Worm (Caenorhabditis elegans) whole organism, late embryonic: ENCODE results near the gene F55C10.5.

ENCODE experiments used
- C08G9.2 ChIP-seq: sonication (generic microtip); optimal IDR thresholded peaks from 2 replicates; lab custom pipeline; 2016; ENCODE audit warnings: mild to moderate bottlenecking, missing genetic modification characterization, moderate library complexity, missing compliant biosample characterization
- F13H6.1 ChIP-seq: sonication (generic microtip); optimal IDR thresholded peaks from 2 replicates; lab custom pipeline; 2016; ENCODE audit warnings: missing genetic modification characterization, missing compliant biosample characterization
- K02D7.2 ChIP-seq: sonication (generic microtip); optimal IDR thresholded peaks from 2 replicates; lab custom pipeline; 2017; ENCODE audit warnings: mild to moderate bottlenecking, missing genetic modification characterization, missing compliant biosample characterization
- T23F11.4 ChIP-seq: fragments of 200-800 bp; sonication (Bioruptor generic); optimal IDR thresholded peaks from 2 replicates; lab custom pipeline; 2018; ENCODE audit warnings: mild to moderate bottlenecking, missing genetic modification characterization, missing compliant biosample characterization
- Y22D7AL.16 ChIP-seq: sonication (generic microtip); optimal IDR thresholded peaks from 2 replicates; lab custom pipeline; 2016; ENCODE audit warnings: missing genetic modification characterization, missing compliant biosample characterization
- ceh-14 ChIP-seq: sonication (generic microtip); optimal IDR thresholded peaks from 2 replicates; lab custom pipeline; 2016; ENCODE audit warnings: missing genotype, missing genetic modification characterization, missing compliant biosample characterization
- ceh-18 ChIP-seq: sonication (generic microtip); optimal IDR thresholded peaks from 2 replicates; lab custom pipeline; 2016; ENCODE audit warnings: missing genetic modification characterization, missing compliant biosample characterization
- ceh-2 ChIP-seq: sonication (generic microtip); optimal IDR thresholded peaks from 2 replicates; lab custom pipeline; 2016; ENCODE audit warnings: missing genotype, missing genetic modification characterization, missing compliant biosample characterization
- ceh-22 ChIP-seq: sonication (generic microtip); optimal IDR thresholded peaks from 2 replicates; lab custom pipeline; 2017; ENCODE audit warnings: missing biosample characterization, missing genetic modification characterization
- ceh-24 ChIP-seq: sonication (generic microtip); optimal IDR thresholded peaks from 2 replicates; lab custom pipeline; 2016; ENCODE audit warnings: mild to moderate bottlenecking, missing genetic modification characterization, missing compliant biosample characterization
- ceh-31 ChIP-seq: sonication (generic microtip); optimal IDR thresholded peaks from 2 replicates; lab custom pipeline; 2016; ENCODE audit warnings: missing genetic modification characterization, missing compliant biosample characterization
- ceh-48 ChIP-seq: sonication (generic microtip); optimal IDR thresholded peaks from 2 replicates; lab custom pipeline; 2016; ENCODE audit warnings: missing genetic modification characterization, inconsistent platforms, missing compliant biosample characterization
- ceh-6 ChIP-seq: fragments of 200-800 bp; sonication (Bioruptor generic); optimal IDR thresholded peaks from 2 replicates; lab custom pipeline; 2018; ENCODE audit warnings: mild to moderate bottlenecking, missing genetic modification characterization, missing compliant biosample characterization
- che-1 ChIP-seq: sonication (generic microtip); optimal IDR thresholded peaks from 2 replicates; lab custom pipeline; 2016; ENCODE audit warnings: mild to moderate bottlenecking, missing genetic modification characterization, missing compliant biosample characterization
- dmd-4 ChIP-seq: sonication (generic microtip); optimal IDR thresholded peaks from 2 replicates; lab custom pipeline; 2016; ENCODE audit warnings: borderline replicate concordance, missing genetic modification characterization, missing compliant biosample characterization
- dve-1 ChIP-seq: sonication (generic microtip); optimal IDR thresholded peaks from 2 replicates; lab custom pipeline; 2017; ENCODE audit warnings: antibody characterized with exemption, mild to moderate bottlenecking, missing genetic modification characterization, missing compliant biosample characterization
- elt-4 ChIP-seq: sonication (generic microtip); optimal IDR thresholded peaks from 2 replicates; lab custom pipeline; 2016; ENCODE audit warnings: missing genetic modification characterization, missing compliant biosample characterization
- fkh-10 ChIP-seq: fragments of 150-350 bp; optimal IDR thresholded peaks from 2 replicates; lab custom pipeline; 2014; ENCODE audit warnings: missing biosample characterization, missing genetic modification reagents, missing genetic modification characterization
- hlh-30 ChIP-seq: sonication (generic microtip); optimal IDR thresholded peaks from 2 replicates; lab custom pipeline; 2017; ENCODE audit warnings: antibody characterized with exemption, missing genetic modification characterization, missing compliant biosample characterization; ENCODE audit not compliant: insufficient read depth
- hlh-6 ChIP-seq: sonication (generic microtip); optimal IDR thresholded peaks from 2 replicates; lab custom pipeline; 2016; ENCODE audit warnings: missing genotype, missing genetic modification characterization, missing compliant biosample characterization
- hlh-8 ChIP-seq: sonication (generic microtip); optimal IDR thresholded peaks from 2 replicates; lab custom pipeline; 2016; ENCODE audit warnings: missing genotype, missing genetic modification characterization, missing compliant biosample characterization
- lim-6 ChIP-seq: sonication (generic microtip); optimal IDR thresholded peaks from 2 replicates; lab custom pipeline; 2016; ENCODE audit warnings: missing genetic modification characterization, missing compliant biosample characterization
- madf-2 ChIP-seq: sonication (generic microtip); optimal IDR thresholded peaks from 2 replicates; lab custom pipeline; 2017; ENCODE audit warnings: missing genetic modification characterization, missing compliant biosample characterization
- mec-3 ChIP-seq: sonication (generic microtip); optimal IDR thresholded peaks from 2 replicates; lab custom pipeline; 2016; ENCODE audit warnings: borderline replicate concordance, missing genetic modification characterization, missing compliant biosample characterization
- nfya-1 ChIP-seq: sonication (generic microtip); optimal IDR thresholded peaks from 2 replicates; lab custom pipeline; 2017; ENCODE audit warnings: missing genetic modification characterization, mild to moderate bottlenecking, missing compliant biosample characterization, antibody characterized with exemption, moderate library complexity
- nhr-11 ChIP-seq: fragments of 150-350 bp; optimal IDR thresholded peaks from 2 replicates; lab custom pipeline; 2014; ENCODE audit warnings: missing biosample characterization, missing genetic modification characterization
- nhr-232 ChIP-seq: sonication (generic microtip); optimal IDR thresholded peaks from 2 replicates; lab custom pipeline; 2016; ENCODE audit warnings: missing genetic modification characterization, missing compliant biosample characterization
- odd-2 ChIP-seq: sonication (generic microtip); optimal IDR thresholded peaks from 2 replicates; lab custom pipeline; 2017; ENCODE audit warnings: antibody characterized with exemption, mild to moderate bottlenecking, missing genetic modification characterization, missing compliant biosample characterization
- pag-3 ChIP-seq: sonication (generic microtip); optimal IDR thresholded peaks from 2 replicates; lab custom pipeline; 2016; ENCODE audit warnings: missing compliant biosample characterization, missing genetic modification characterization, borderline replicate concordance
- pha-2 ChIP-seq: sonication (generic microtip); optimal IDR thresholded peaks from 2 replicates; lab custom pipeline; 2017; ENCODE audit warnings: mild to moderate bottlenecking, missing genetic modification characterization, missing compliant biosample characterization
- pros-1 ChIP-seq: fragments of 150-350 bp; optimal IDR thresholded peaks from 2 replicates; lab custom pipeline; 2014; ENCODE audit warnings: missing biosample characterization, missing genetic modification reagents, missing genetic modification characterization
- ref-2 ChIP-seq: sonication (generic microtip); optimal IDR thresholded peaks from 2 replicates; lab custom pipeline; 2016; ENCODE audit warnings: missing genetic modification characterization, missing compliant biosample characterization
- rnt-1 ChIP-seq: sonication (generic microtip); optimal IDR thresholded peaks from 2 replicates; lab custom pipeline; 2016; ENCODE audit warnings: missing genetic modification characterization, missing compliant biosample characterization
- sdc-2 ChIP-seq: sonication (generic microtip); optimal IDR thresholded peaks from 2 replicates; lab custom pipeline; 2016; ENCODE audit warnings: missing genotype, missing genetic modification characterization, missing compliant biosample characterization
- sox-4 ChIP-seq: sonication (generic microtip); optimal IDR thresholded peaks from 2 replicates; lab custom pipeline; 2017; ENCODE audit warnings: mild to moderate bottlenecking, missing genetic modification characterization, inconsistent platforms, missing compliant biosample characterization
- syd-9 ChIP-seq: sonication (generic microtip); optimal IDR thresholded peaks from 2 replicates; lab custom pipeline; 2016; ENCODE audit warnings: mild to moderate bottlenecking, missing genetic modification characterization, moderate library complexity, missing compliant biosample characterization
- tbx-2 ChIP-seq: sonication (generic microtip); optimal IDR thresholded peaks from 2 replicates; lab custom pipeline; 2016; ENCODE audit warnings: missing genetic modification characterization, missing compliant biosample characterization
- ttx-3 ChIP-seq: sonication (generic microtip); optimal IDR thresholded peaks from 2 replicates; lab custom pipeline; 2016; ENCODE audit warnings: missing genetic modification reagents, missing genetic modification characterization, missing compliant biosample characterization
- unc-3 ChIP-seq, 2 experiments: fragments of 200-800 bp in 1 of 2; sonication (Bioruptor generic) in 1 of 2; sonication (generic microtip) in 1 of 2; conservative IDR thresholded peaks in 1 of 2; optimal IDR thresholded peaks in 1 of 2; 2 replicates each; pipeline versions ENCODE4 v1.3.6 to Lab custom; 2016 to 2022; ENCODE audit warnings: missing compliant biosample characterization in 2 of 2, missing genetic modification characterization in 2 of 2, missing genetic modification reagents in 1 of 2
- unc-42 ChIP-seq: sonication (generic microtip); optimal IDR thresholded peaks from 2 replicates; lab custom pipeline; 2016; ENCODE audit warnings: missing genotype, missing genetic modification characterization, missing compliant biosample characterization
- unc-55 ChIP-seq: sonication (generic microtip); optimal IDR thresholded peaks from 2 replicates; lab custom pipeline; 2017; ENCODE audit warnings: missing biosample characterization, missing genetic modification reagents, missing genetic modification characterization
- unc-86 ChIP-seq: sonication (generic microtip); optimal IDR thresholded peaks from 2 replicates; lab custom pipeline; 2016; ENCODE audit warnings: missing genetic modification characterization, missing compliant biosample characterization
- zip-5 ChIP-seq: sonication (generic microtip); optimal IDR thresholded peaks from 2 replicates; lab custom pipeline; 2016; ENCODE audit warnings: missing genetic modification characterization, missing compliant biosample characterization

Gene F55C10.5

DNA sequence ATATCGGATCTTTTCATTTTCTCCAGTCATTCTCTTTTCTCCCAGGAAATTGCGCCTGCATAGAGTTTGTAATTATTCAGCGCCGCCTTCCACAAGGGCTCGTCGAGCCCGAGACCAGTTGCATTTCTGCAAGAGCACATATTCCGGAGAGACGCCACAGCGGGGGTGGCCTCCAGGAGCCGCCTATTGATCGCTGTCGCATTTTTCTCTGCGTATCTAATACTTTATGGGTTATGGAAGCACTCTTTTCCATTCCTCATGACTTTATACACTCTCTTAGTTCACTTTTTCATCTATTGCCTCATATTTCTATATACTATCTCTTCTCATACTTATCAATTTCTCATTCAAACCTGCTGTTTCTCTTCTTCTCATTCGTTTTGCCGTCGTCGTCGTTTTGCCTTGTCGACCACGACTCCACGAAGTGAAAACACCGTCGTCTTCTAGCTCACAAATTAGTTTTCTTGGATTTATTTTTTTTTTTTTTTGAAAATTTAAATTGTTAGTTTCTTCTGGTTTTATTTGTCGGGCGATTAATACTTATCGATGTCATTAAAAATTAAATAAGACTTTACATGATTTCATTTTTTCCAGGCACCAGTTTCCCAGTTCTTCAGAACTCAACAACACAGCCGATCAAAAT, 7.6 kb upstream of the F55C10.5 start, which contains the start of gene cnb-1:
cnb-1 (plus strand) TSS at position 593 of the 643 bp plus-strand sequence.
- TF ChIP-seq hlh-6 (tag; lab: Kevin White, UChicago) (peak; percentile 29), nfya-1 (tag; lab: Kevin White, UChicago) (peak; percentile 64), ttx-3 (tag; lab: Kevin White, UChicago) (no peak), tbx-2 (peak; percentile 75), ceh-48 (tag; lab: Kevin White, UChicago) (peak; percentile 86), madf-2 (tag; lab: Kevin White, UChicago) (no peak), ceh-2 (tag; lab: Kevin White, UChicago) (peak; percentile 61), ceh-14 (peak; percentile 84), hlh-8 (tag; lab: Kevin White, UChicago) (peak; percentile 62), unc-42 (tag; lab: Kevin White, UChicago) (peak; percentile 48), pha-2 (tag; lab: Kevin White, UChicago) (no peak), fkh-10 (GFP tag; lab: Kevin White, UChicago) (no peak), ceh-6 (GFP tag; lab: Kevin White, UChicago) (no peak), nhr-232 (tag; lab: Kevin White, UChicago) (no peak), pag-3 (tag; lab: Kevin White, UChicago) (no peak), unc-3 (GFP tag; conservative IDR thresholded peaks at IDR 0.05; lab: Robert Waterston, UW) (no peak), unc-3 (tag; optimal IDR thresholded peaks at IDR 0.05; lab: Kevin White, UChicago) (no peak), unc-86 (tag; lab: Kevin White, UChicago) (peak; percentile 20), nhr-11 (tag; lab: Kevin White, UChicago) (no peak), pros-1 (tag; lab: Kevin White, UChicago) (no peak), Y22D7AL.16 (tag; lab: Kevin White, UChicago) (no peak), F13H6.1 (tag; lab: Kevin White, UChicago) (peak; percentile 39), sox-4 (tag; lab: Kevin White, UChicago) (no peak), ceh-18 (peak; percentile 76), syd-9 (tag; lab: Kevin White, UChicago) (peak; percentile 33), ceh-22 (tag; lab: Kevin White, UChicago) (no peak), hlh-30 (tag; lab: Kevin White, UChicago) (peak; percentile 54), C08G9.2 (peak; percentile 32), lim-6 (tag; lab: Kevin White, UChicago) (peak; percentile 16), zip-5 (tag; lab: Kevin White, UChicago) (peak; percentile 9), T23F11.4 (GFP tag; lab: Kevin White, UChicago) (no peak), ref-2 (tag; lab: Kevin White, UChicago) (peak; percentile 69), ceh-31 (tag; lab: Kevin White, UChicago) (peak; percentile 85), mec-3 (tag; lab: Kevin White, UChicago) (no peak), elt-4 (no peak), K02D7.2 (tag; lab: Kevin White, UChicago) (no peak), odd-2 (no peak), che-1 (tag; lab: Kevin White, UChicago) (no peak), unc-55 (GFP tag; lab: Kevin White, UChicago) (peak; percentile 82), dve-1 (tag; lab: Kevin White, UChicago) (no peak), sdc-2 (tag; lab: Kevin White, UChicago) (peak; percentile 13), ceh-24 (no peak), rnt-1 (tag; lab: Kevin White, UChicago) (peak; percentile 38), dmd-4 (tag; lab: Kevin White, UChicago) (no peak)
